Fruit fly (Drosophila melanogaster): ENCODE measurements around the gene Ugt316A1.

Gene Ugt316A1

DNA sequence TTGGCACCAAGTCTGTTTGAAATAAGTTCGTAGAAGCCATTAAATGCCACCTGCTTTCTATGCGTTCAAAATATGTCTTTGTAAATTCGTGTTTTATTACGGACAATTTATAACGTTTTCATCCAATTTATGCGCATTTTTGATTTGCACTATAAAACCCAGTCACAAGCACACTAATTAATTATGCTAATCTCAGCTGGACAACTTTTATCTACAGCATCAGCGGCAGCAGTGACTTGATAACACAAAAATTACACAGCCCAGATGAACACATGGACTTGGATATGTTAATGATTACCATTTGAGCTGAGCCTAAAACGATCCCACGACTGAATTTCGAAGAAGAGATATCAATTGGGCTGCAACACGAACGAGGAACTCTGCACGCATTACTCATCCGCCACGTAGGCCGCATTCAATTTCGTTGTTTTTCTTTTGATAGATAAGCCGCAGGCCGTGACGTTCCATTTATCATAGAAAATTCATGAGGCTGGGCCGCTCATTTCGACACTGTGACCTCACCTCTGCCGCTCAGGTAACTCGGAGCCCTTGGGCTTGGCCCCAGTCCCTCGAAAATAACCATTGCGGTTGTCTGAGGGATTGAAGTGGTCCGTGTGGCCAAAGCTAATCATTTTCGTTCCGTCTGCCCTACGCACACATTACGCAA lies 49.4 kb downstream of the Ugt316A1 start:
- no peak for TF ChIP-seq noc (tag; optimal IDR thresholded peaks at IDR 0.05)

DNA sequence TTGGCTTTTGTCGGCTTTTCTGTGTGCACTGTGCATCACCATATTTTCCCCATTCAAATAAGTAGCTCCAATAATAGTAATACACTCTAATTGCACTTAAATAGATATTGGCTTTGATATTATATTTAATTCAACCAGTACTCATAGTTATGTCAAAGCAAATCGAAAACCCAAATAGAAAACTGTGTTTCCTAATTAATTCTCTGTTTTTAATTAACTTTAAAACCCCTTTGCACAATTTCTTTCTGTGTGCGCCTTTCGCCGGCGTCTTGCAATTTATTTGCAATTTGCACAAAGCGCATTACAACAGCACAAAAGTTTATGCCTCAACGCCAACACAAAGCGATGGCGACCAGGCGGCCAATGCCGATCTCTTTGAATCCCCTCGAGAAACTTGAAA lies 51.4 kb downstream of the Ugt316A1 start:
- TF ChIP-seq noc (tag; optimal IDR thresholded peaks at IDR 0.05), result no peak

All from whole organism, larva.